Worm (Caenorhabditis elegans) whole organism, midembryonic: ENCODE measurements around the gene fbxa-89.

ENCODE experiments used
- T22C8.4 ChIP-seq: fragments of 200-800 bp; sonication (Bioruptor generic); IDR thresholded peaks from 2 replicates; pipeline ENCODE4 v1.3.6; 2022; ENCODE audit warnings: missing genetic modification characterization, missing compliant biosample characterization
- cog-1 ChIP-seq: sonication (generic microtip); optimal IDR thresholded peaks from 2 replicates; lab custom pipeline; 2016; ENCODE audit warnings: missing genetic modification characterization, missing compliant biosample characterization
- flt-1 ChIP-seq: fragments of 200-800 bp; sonication (Bioruptor generic); IDR thresholded peaks from 2 replicates; pipeline ENCODE4 v1.3.6; 2022; ENCODE audit warnings: missing genetic modification characterization, missing compliant biosample characterization
- klf-2 ChIP-seq: fragments of 200-800 bp; sonication (Bioruptor generic); conservative IDR thresholded peaks from 2 replicates; pipeline ENCODE4 v1.3.6; 2022; ENCODE audit warnings: missing genetic modification reagents, missing genetic modification characterization, missing compliant biosample characterization
- med-1 ChIP-seq: sonication (generic microtip); optimal IDR thresholded peaks from 2 replicates; lab custom pipeline; 2017; ENCODE audit warnings: missing genetic modification characterization, mild to moderate bottlenecking, missing compliant biosample characterization, antibody characterized with exemption, missing genetic modification reagents; ENCODE audit not compliant: insufficient read depth
- tab-1 ChIP-seq: fragments of 200-800 bp; sonication (Bioruptor generic); IDR thresholded peaks from 2 replicates; pipeline ENCODE4 v1.3.6; 2022; ENCODE audit warnings: missing genetic modification characterization, missing compliant biosample characterization
- ztf-23 ChIP-seq: fragments of 200-800 bp; sonication (Bioruptor generic); IDR thresholded peaks from 2 replicates; pipeline ENCODE4 v1.3.6; 2022; ENCODE audit warnings: missing genetic modification reagents, missing genetic modification characterization, missing compliant biosample characterization
- ztf-29 ChIP-seq: fragments of 200-800 bp; sonication (Bioruptor generic); IDR thresholded peaks from 2 replicates; pipeline ENCODE4 v1.3.6; 2022; ENCODE audit warnings: missing genetic modification reagents, missing genetic modification characterization, missing compliant biosample characterization

- no peak for TF ChIP-seq flt-1 (GFP tag; lab: Robert Waterston, UW)
- TF ChIP-seq ztf-29 (GFP tag; lab: Robert Waterston, UW): no peak
- TF ChIP-seq cog-1 (tag; lab: Kevin White, UChicago): no peak
- TF ChIP-seq med-1: no peak
- TF ChIP-seq T22C8.4 (GFP tag; lab: Robert Waterston, UW): no peak
- no peak for TF ChIP-seq ztf-23
- TF ChIP-seq klf-2 (GFP tag; lab: Robert Waterston, UW): no peak
- TF ChIP-seq tab-1 (GFP tag; lab: Robert Waterston, UW): no peak
Measured at ce11 chrIII:12188236-12188635, 47.7 kb upstream of the fbxa-89 start.
